Fruit fly (Drosophila melanogaster) whole organism, embryonic: ENCODE data around the gene CG43273.

ENCODE experiments used
- BtbVII ChIP-seq: fragments of 200-800 bp; sonication (Bioruptor generic); optimal IDR thresholded peaks from 3 replicates; lab custom pipeline; 2017; ENCODE audit warnings: missing biosample characterization, mild to moderate bottlenecking, missing genetic modification characterization
- Bteb2 ChIP-seq: fragments of 200-800 bp; sonication (Bioruptor generic); optimal IDR thresholded peaks from 2 replicates; lab custom pipeline; 2016; ENCODE audit warnings: missing biosample characterization, missing genetic modification characterization
- CG10462 ChIP-seq: fragments of 200-800 bp; sonication (Bioruptor generic); optimal IDR thresholded peaks from 2 replicates; lab custom pipeline; 2016; ENCODE audit warnings: missing biosample characterization, missing genetic modification characterization
- CG11085 ChIP-seq: fragments of 200-800 bp; sonication (Bioruptor generic); IDR thresholded peaks from 2 replicates; pipeline ENCODE4 v1.3.6; 2022; ENCODE audit warnings: missing biosample characterization, missing genetic modification characterization
- CG12155 ChIP-seq: fragments of 200-800 bp; sonication (Bioruptor generic); optimal IDR thresholded peaks from 3 replicates; lab custom pipeline; 2016; ENCODE audit warnings: missing biosample characterization, missing genetic modification characterization
- CG12769 ChIP-seq: fragments of 200-800 bp; sonication (Bioruptor generic); optimal IDR thresholded peaks from 2 replicates; lab custom pipeline; 2019; ENCODE audit warnings: missing biosample characterization, mild to moderate bottlenecking, missing genetic modification characterization, moderate library complexity
- CG13287 ChIP-seq: fragments of 200-800 bp; sonication (Bioruptor generic); IDR thresholded peaks from 2 replicates; pipeline ENCODE4 v1.3.6; 2022; ENCODE audit warnings: missing biosample characterization, missing genetic modification characterization; ENCODE audit not compliant: partially characterized antibody
- CG15073 ChIP-seq: fragments of 200-800 bp; sonication (Bioruptor generic); optimal IDR thresholded peaks from 2 replicates; lab custom pipeline; 2016; ENCODE audit warnings: missing biosample characterization, missing genetic modification characterization
- CG17328 ChIP-seq: fragments of 200-800 bp; sonication (Bioruptor generic); IDR thresholded peaks from 2 replicates; pipeline ENCODE4 v1.3.6; 2022; ENCODE audit warnings: missing biosample characterization, missing genetic modification characterization
- CG17568 ChIP-seq: fragments of 200-800 bp; sonication (Bioruptor generic); optimal IDR thresholded peaks from 2 replicates; lab custom pipeline; 2018; ENCODE audit warnings: missing biosample characterization, mild to moderate bottlenecking, missing genetic modification characterization, moderate library complexity
- CG1792 ChIP-seq: fragments of 200-800 bp; sonication (Bioruptor generic); optimal IDR thresholded peaks from 2 replicates; lab custom pipeline; 2016; ENCODE audit warnings: missing biosample characterization, missing genetic modification characterization
- CG18011 ChIP-seq: fragments of 200-800 bp; sonication (Bioruptor generic); optimal IDR thresholded peaks from 2 replicates; lab custom pipeline; 2017; ENCODE audit warnings: missing biosample characterization, missing genetic modification characterization, mild to moderate bottlenecking, moderate library complexity, missing genotype
- CG2116 ChIP-seq: fragments of 200-800 bp; sonication (Bioruptor generic); optimal IDR thresholded peaks from 3 replicates; lab custom pipeline; 2018; ENCODE audit warnings: missing biosample characterization, mild to moderate bottlenecking, missing genetic modification characterization
- CG2712 ChIP-seq: fragments of 200-800 bp; optimal IDR thresholded peaks from 3 replicates; lab custom pipeline; 2019; ENCODE audit warnings: missing biosample characterization, mild to moderate bottlenecking, missing genetic modification characterization, moderate library complexity
- CG3281 ChIP-seq: fragments of 200-800 bp; sonication (Bioruptor generic); optimal IDR thresholded peaks from 3 replicates; lab custom pipeline; 2017; ENCODE audit warnings: missing biosample characterization, mild to moderate bottlenecking, missing genetic modification characterization
- CG33213 ChIP-seq: fragments of 200-800 bp; sonication (Bioruptor generic); optimal IDR thresholded peaks from 3 replicates; lab custom pipeline; 2016; ENCODE audit warnings: missing biosample characterization, missing genetic modification characterization
- CG4854 ChIP-seq: fragments of 200-800 bp; sonication (Bioruptor generic); optimal IDR thresholded peaks from 2 replicates; lab custom pipeline; 2016; ENCODE audit warnings: missing biosample characterization, missing genetic modification characterization, inconsistent platforms
- CG8478 ChIP-seq: fragments of >200 bp; optimal IDR thresholded peaks from 2 replicates; lab custom pipeline; 2018
- CG8944 ChIP-seq: fragments of 200-800 bp; sonication (Bioruptor generic); optimal IDR thresholded peaks from 3 replicates; lab custom pipeline; 2016; ENCODE audit warnings: missing biosample characterization, missing genetic modification characterization
- CG9437 ChIP-seq: fragments of 200-800 bp; sonication (Bioruptor generic); optimal IDR thresholded peaks from 2 replicates; lab custom pipeline; 2018; ENCODE audit warnings: missing biosample characterization, mild to moderate bottlenecking, missing genetic modification characterization
- CG9932 ChIP-seq: fragments of 200-800 bp; sonication (Bioruptor generic); IDR thresholded peaks from 2 replicates; pipeline ENCODE4 v1.3.6; 2022; ENCODE audit warnings: missing biosample characterization, missing genetic modification characterization
- D ChIP-seq, 2 experiments: fragments of 200-800 bp in 1 of 2; fragments of >200 bp in 1 of 2; sonication (Bioruptor generic) in 1 of 2; optimal IDR thresholded peaks; 2 replicates in 1 of 2; 3 replicates in 1 of 2; lab custom pipeline; 2017; ENCODE audit warnings: mild to moderate bottlenecking in 1 of 2, missing biosample characterization in 1 of 2, missing genetic modification characterization in 1 of 2, missing genetic modification reagents in 1 of 2
- E2f2 ChIP-seq: fragments of 200-800 bp; sonication (Bioruptor generic); IDR thresholded peaks from 2 replicates; pipeline ENCODE4 v1.3.6; 2022; ENCODE audit warnings: missing biosample characterization, missing genetic modification characterization
- Hr78 ChIP-seq, 2 experiments: fragments of 200-800 bp in 1 of 2; fragments of >200 bp in 1 of 2; sonication (Bioruptor generic) in 1 of 2; optimal IDR thresholded peaks; 2 replicates each; lab custom pipeline; 2017 to 2019; ENCODE audit warnings: missing biosample characterization in 2 of 2, missing genetic modification characterization in 2 of 2, mild to moderate bottlenecking in 1 of 2, moderate library complexity in 1 of 2
- Nf-YA ChIP-seq: fragments of 200-800 bp; sonication (Bioruptor generic); IDR thresholded peaks from 2 replicates; pipeline ENCODE4 v1.3.6; 2022; ENCODE audit warnings: missing biosample characterization, missing genetic modification characterization
- Rx ChIP-seq: fragments of 200-800 bp; sonication (Bioruptor generic); IDR thresholded peaks from 2 replicates; pipeline ENCODE4 v1.3.6; 2022; ENCODE audit warnings: missing biosample characterization, missing genetic modification characterization
- Sry-δ ChIP-seq: fragments of 200-800 bp; sonication (Bioruptor generic); optimal IDR thresholded peaks from 2 replicates; lab custom pipeline; 2016; ENCODE audit warnings: missing biosample characterization, missing genetic modification characterization
- Trl ChIP-seq, 3 experiments: fragments of >200 bp in 2 of 3; fragments of 200-800 bp in 1 of 3; sonication (Bioruptor generic) in 1 of 3; optimal IDR thresholded peaks; 2 replicates in 1 of 3; 3 replicates in 2 of 3; lab custom pipeline; 2016 to 2017; ENCODE audit warnings: missing biosample characterization in 1 of 3, missing genetic modification characterization in 1 of 3
- Vsx1 ChIP-seq: fragments of 200-800 bp; sonication (Bioruptor generic); optimal IDR thresholded peaks from 2 replicates; lab custom pipeline; 2017; ENCODE audit warnings: missing biosample characterization, mild to moderate bottlenecking, missing genetic modification characterization, missing genetic modification reagents
- aop ChIP-seq: fragments of 200-800 bp; sonication (Bioruptor generic); IDR thresholded peaks from 2 replicates; pipeline ENCODE4 v1.3.6; 2022; ENCODE audit warnings: missing biosample characterization, missing genetic modification characterization
- ap ChIP-seq: fragments of 200-800 bp; sonication (Bioruptor generic); IDR thresholded peaks from 2 replicates; pipeline ENCODE4 v1.3.6; 2022; ENCODE audit warnings: missing biosample characterization, missing genetic modification characterization
- az2 ChIP-seq: fragments of 200-800 bp; sonication (Bioruptor generic); optimal IDR thresholded peaks from 3 replicates; lab custom pipeline; 2016; ENCODE audit warnings: missing biosample characterization, missing genetic modification characterization
- bab2 ChIP-seq: fragments of 200-800 bp; sonication (Bioruptor generic); optimal IDR thresholded peaks from 2 replicates; lab custom pipeline; 2016; ENCODE audit warnings: missing biosample characterization, missing genetic modification characterization
- bigmax ChIP-seq: fragments of 200-800 bp; sonication (Bioruptor generic); optimal IDR thresholded peaks from 2 replicates; lab custom pipeline; 2018; ENCODE audit warnings: missing biosample characterization, mild to moderate bottlenecking, missing genetic modification characterization
- cad ChIP-seq: fragments of >200 bp; optimal IDR thresholded peaks from 2 replicates; lab custom pipeline; 2017; ENCODE audit warnings: missing biosample characterization, missing genetic modification characterization
- crol ChIP-seq: fragments of 200-800 bp; sonication (Bioruptor generic); IDR thresholded peaks from 2 replicates; pipeline ENCODE4 v1.3.6; 2022; ENCODE audit warnings: missing biosample characterization, missing genetic modification characterization
- fd3F ChIP-seq: fragments of 200-800 bp; sonication (Bioruptor generic); optimal IDR thresholded peaks from 2 replicates; lab custom pipeline; 2018; ENCODE audit warnings: missing biosample characterization, mild to moderate bottlenecking, missing genetic modification characterization, moderate library complexity
- fd64A ChIP-seq: fragments of 200-800 bp; sonication (Bioruptor generic); optimal IDR thresholded peaks from 3 replicates; lab custom pipeline; 2018; ENCODE audit warnings: missing biosample characterization, mild to moderate bottlenecking, missing genetic modification characterization
- her ChIP-seq: fragments of 200-800 bp; sonication (Bioruptor generic); optimal IDR thresholded peaks from 2 replicates; lab custom pipeline; 2016; ENCODE audit warnings: missing biosample characterization, missing genetic modification characterization
- insv ChIP-seq, 2 experiments: fragments of 200-800 bp; sonication (Bioruptor generic); optimal IDR thresholded peaks; 3 replicates each; lab custom pipeline; 2016 to 2018; ENCODE audit warnings: missing biosample characterization in 2 of 2, missing genetic modification characterization in 2 of 2
- klu ChIP-seq: fragments of 200-800 bp; sonication (Bioruptor generic); IDR thresholded peaks from 2 replicates; pipeline ENCODE4 v1.3.6; 2022; ENCODE audit warnings: missing biosample characterization, missing genetic modification characterization
- lmd ChIP-seq: fragments of 200-800 bp; sonication (Bioruptor generic); IDR thresholded peaks from 2 replicates; pipeline ENCODE4 v1.3.6; 2022; ENCODE audit warnings: missing biosample characterization, missing genetic modification characterization
- pb ChIP-seq: fragments of 200-800 bp; sonication (Bioruptor generic); optimal IDR thresholded peaks from 3 replicates; lab custom pipeline; 2016; ENCODE audit warnings: missing biosample characterization, missing genetic modification characterization
- ranshi ChIP-seq: fragments of 200-800 bp; sonication (Bioruptor generic); IDR thresholded peaks from 2 replicates; pipeline ENCODE4 v1.3.6; 2022; ENCODE audit warnings: missing biosample characterization, missing genetic modification characterization
- scrt ChIP-seq: fragments of 200-800 bp; sonication (Bioruptor generic); optimal IDR thresholded peaks from 2 replicates; lab custom pipeline; 2018; ENCODE audit warnings: missing biosample characterization, mild to moderate bottlenecking, missing genetic modification characterization, moderate library complexity
- sens ChIP-seq: fragments of 200-800 bp; sonication (Bioruptor generic); peaks from one replicate; lab custom pipeline; 2016; ENCODE audit warnings: missing biosample characterization, missing genetic modification characterization
- sens-2 ChIP-seq: fragments of 200-800 bp; sonication (Bioruptor generic); IDR thresholded peaks from 2 replicates; pipeline ENCODE4 v1.3.6; 2022; ENCODE audit warnings: missing biosample characterization, missing genetic modification characterization
- seq ChIP-seq: fragments of 200-800 bp; sonication (Bioruptor generic); IDR thresholded peaks from 2 replicates; pipeline ENCODE4 v1.3.6; 2022; ENCODE audit warnings: missing biosample characterization, missing genetic modification characterization

CG43273 gene

DNA sequence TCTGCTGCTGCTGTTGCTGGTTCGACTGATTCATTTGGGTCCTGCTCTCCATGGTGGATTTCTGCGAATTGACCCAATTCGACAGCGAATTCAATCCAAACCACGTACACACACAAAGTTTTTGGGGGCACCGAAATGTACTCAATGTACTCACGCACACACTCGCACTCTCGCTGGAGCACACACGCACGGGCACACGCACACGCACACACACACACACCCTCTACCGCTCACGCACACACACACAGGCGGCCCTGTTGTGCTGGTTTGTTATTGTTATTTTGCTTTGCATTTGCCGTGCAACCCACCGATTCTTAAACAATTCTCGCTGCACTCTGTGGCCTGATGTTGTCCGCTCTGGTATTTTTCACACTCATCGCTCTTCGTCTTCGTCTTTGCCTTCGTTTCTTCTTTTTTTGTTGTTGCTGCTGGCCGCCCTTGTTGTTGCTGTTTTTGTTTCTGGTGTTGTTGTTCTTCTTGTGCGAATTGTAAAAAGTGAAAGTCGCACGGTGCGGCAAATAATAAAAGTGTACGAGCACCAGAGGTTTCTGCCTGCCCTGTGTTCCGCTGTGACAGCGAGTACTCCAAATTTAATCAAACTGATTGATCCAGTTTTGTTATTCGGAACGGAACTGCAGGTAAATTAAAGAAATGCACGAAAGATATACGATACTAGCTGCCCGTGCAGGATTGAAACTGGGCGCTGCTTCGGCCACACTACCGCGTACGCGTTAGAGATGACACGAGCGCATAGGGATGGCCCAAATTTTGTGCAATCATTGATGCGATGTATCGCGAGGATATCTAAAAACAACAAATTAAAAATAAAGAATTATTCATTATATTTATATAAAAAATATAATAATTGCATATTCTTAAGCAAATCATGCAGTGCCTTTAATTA is 46.1 kb downstream of the CG43273 start, which contains the start of gene CG3744 (continued):
- TF ChIP-seq pb (peak; percentile 62), her (GFP tag; lab: Kevin White, UChicago) (peak; percentile 39), scrt (no peak), fd64A (GFP tag; lab: Kevin White, UChicago) (no peak), CG2116 (GFP tag; lab: Kevin White, UChicago) (peak; percentile 67), Bteb2 (GFP tag; lab: Kevin White, UChicago) (peak; percentile 48), fd3F (peak; percentile 90), CG2712 (tag; lab: Kevin White, UChicago) (peak; percentile 94), CG33213 (GFP tag; lab: Kevin White, UChicago) (peak; percentile 81), cad (GFP tag; lab: Kevin White, UChicago) (no peak), CG15073 (GFP tag; lab: Kevin White, UChicago) (peak; percentile 49), Vsx1 (GFP tag; lab: Kevin White, UChicago) (no peak), CG11085 (GFP tag; lab: Robert Waterston, UW) (peak; percentile 94), insv (GFP tag; optimal IDR thresholded peaks at IDR 0.05; lab: Kevin White, UChicago) (peak in 1 of 2 experiments; percentile 67), CG4854 (GFP tag; lab: Kevin White, UChicago) (no peak), Hr78 (GFP tag; optimal IDR thresholded peaks at IDR 0.05; lab: Kevin White, UChicago) (no peak), CG1792 (GFP tag; lab: Kevin White, UChicago) (peak; percentile 42), sens-2 (GFP tag; lab: Robert Waterston, UW) (peak; percentile 90), seq (peak; percentile 82), klu (GFP tag; lab: Robert Waterston, UW) (peak; percentile 84), sens (GFP tag; lab: Kevin White, UChicago) (peak; percentile 82), CG9932 (GFP tag; lab: Robert Waterston, UW) (peak; percentile 99), CG8944 (GFP tag; lab: Kevin White, UChicago) (peak; percentile 69), E2f2 (GFP tag; lab: Robert Waterston, UW) (no peak), crol (GFP tag; lab: Robert Waterston, UW) (peak; percentile 44; the same call in 1 of the 2 replicates), CG12769 (no peak), CG12155 (GFP tag; lab: Kevin White, UChicago) (peak; percentile 87), lmd (GFP tag; lab: Robert Waterston, UW) (peak; percentile 93), ranshi (GFP tag; lab: Robert Waterston, UW) (peak; percentile 95), Rx (GFP tag; lab: Robert Waterston, UW) (peak; percentile 90), CG9437 (GFP tag; lab: Kevin White, UChicago) (peak; percentile 54), aop (GFP tag; lab: Robert Waterston, UW) (peak; percentile 90; the same call in 1 of the 2 replicates), Trl (optimal IDR thresholded peaks at IDR 0.05; lab: Kevin White, UChicago) (peak in 1 of 2 experiments; percentile 57), Trl (GFP tag; optimal IDR thresholded peaks at IDR 0.05; lab: Kevin White, UChicago) (peak; percentile 68), ap (GFP tag; lab: Robert Waterston, UW) (peak; percentile 84), Nf-YA (GFP tag; lab: Robert Waterston, UW) (peak; percentile 89), CG17568 (no peak), CG18011 (peak; percentile 73), D (optimal IDR thresholded peaks at IDR 0.05; lab: Kevin White, UChicago) (no peak), D (GFP tag; optimal IDR thresholded peaks at IDR 0.05; lab: Kevin White, UChicago) (peak; percentile 76), Sry-δ (GFP tag; lab: Kevin White, UChicago) (peak; percentile 92), az2 (GFP tag; lab: Kevin White, UChicago) (peak; percentile 90), bigmax (no peak), BtbVII (peak; percentile 77), CG13287 (GFP tag; lab: Robert Waterston, UW) (peak; percentile 96), bab2 (GFP tag; lab: Kevin White, UChicago) (peak; percentile 75), CG10462 (GFP tag; lab: Kevin White, UChicago) (peak; percentile 79), CG8478 (lab: Kevin White, UChicago) (peak; percentile 92), CG17328 (peak; percentile 93), CG3281 (GFP tag; lab: Kevin White, UChicago) (peak; percentile 90)
